Fruit fly (Drosophila melanogaster): ENCODE data around the gene pix.

DNA sequence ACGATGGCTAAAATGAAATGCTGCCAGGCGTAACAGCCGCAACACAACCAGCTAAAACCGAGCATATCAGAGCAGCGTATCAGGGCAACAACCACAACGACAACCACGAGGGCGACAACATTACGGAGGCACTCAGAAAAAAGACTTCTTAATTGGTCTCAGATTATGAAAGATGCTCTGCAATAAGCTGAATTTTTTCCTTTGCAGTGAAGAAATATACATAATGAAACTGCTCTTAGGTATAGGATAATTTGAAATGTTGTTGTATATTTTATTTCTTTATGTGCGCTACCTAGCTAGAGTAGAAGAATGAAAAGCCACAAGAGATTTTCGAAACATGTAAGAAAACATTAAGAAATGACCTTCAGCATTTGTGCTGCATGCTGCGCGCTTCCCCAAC, 45.0 kb downstream of the pix start:
- no peak for TF ChIP-seq CG16779 (tag; optimal IDR thresholded peaks at IDR 0.05)
- TF ChIP-seq CG6163 (GFP tag; IDR thresholded peaks at IDR 0.05), result no peak
